Worm (Caenorhabditis elegans) whole organism, L4/young adult: ENCODE data around the gene M163.21.

Experiments
- W03F9.2 ChIP-seq: fragments of 150-350 bp; optimal IDR thresholded peaks from 2 replicates; lab custom pipeline; 2014; ENCODE audit warnings: missing biosample characterization, missing genetic modification characterization
- dao-5 ChIP-seq: sonication (generic microtip); optimal IDR thresholded peaks from 2 replicates; lab custom pipeline; 2016; ENCODE audit warnings: missing genotype, missing genetic modification characterization, moderate library complexity, missing compliant biosample characterization
- him-1 ChIP-seq: sonication (generic microtip); optimal IDR thresholded peaks from 2 replicates; lab custom pipeline; 2016; ENCODE audit warnings: missing genotype, missing genetic modification reagents, missing genetic modification characterization, missing compliant biosample characterization

DNA sequence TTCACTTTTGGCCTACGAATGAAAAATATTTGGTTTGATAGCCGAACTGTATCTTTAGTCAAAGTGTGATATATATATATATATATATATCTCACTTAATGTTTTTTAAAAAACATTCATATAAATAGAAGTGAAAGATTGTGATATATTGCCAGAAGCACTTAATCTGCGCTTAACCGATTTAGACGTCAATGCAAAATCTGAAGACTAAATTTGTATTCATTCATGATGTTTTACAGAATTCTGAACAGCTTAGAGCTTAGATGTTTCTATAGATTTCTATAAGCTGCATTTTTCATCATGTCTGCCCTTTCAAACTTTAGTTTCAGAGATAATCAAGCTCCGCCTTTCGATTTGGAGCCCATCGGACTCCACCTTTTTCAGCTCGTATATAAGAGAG lies 24.3 kb upstream of the M163.21 start, which contains the start of gene F23D12.3:
- TF ChIP-seq dao-5 (no peak), W03F9.2 (no peak), him-1 (tag; lab: Kevin White, UChicago) (no peak)
